Fruit fly (Drosophila melanogaster): ENCODE results near the gene CG16790.

DNA sequence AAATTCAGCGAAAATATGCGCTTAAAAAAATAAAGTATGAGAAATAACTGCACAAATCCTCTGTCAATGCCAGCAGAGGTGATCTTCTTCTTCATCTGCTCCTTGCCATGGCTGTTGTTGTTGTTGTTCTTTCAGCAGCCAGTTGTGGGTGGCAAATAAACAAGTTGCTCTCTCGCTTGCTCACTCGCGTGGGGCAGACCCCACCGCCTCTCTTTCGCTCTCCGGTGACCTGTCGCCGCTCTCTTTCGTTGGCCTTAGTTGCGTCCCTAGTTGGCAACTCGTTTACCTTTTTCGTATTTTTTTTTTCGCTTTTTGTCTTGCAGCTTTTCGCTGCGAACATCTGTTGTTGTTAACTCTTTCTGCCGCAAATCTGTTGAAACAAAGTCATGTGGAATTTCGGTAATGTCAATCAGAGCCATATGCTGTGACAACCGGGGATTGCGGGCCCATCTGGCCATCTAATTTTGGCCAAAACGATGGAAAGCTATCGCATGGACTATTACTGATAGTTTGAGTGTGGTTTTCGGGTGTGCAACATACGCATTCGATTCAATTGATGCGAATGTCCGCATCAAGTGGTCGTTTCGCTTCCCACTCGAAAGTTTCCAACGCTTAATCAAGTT lies 35.3 kb downstream of the CG16790 start:
- no peak for TF ChIP-seq h (optimal IDR thresholded peaks at IDR 0.05)
- no peak for TF ChIP-seq ttk (optimal IDR thresholded peaks at IDR 0.05)
- no peak for TF ChIP-seq Sin3A (optimal IDR thresholded peaks at IDR 0.05)
- no peak for TF ChIP-seq psq (optimal IDR thresholded peaks at IDR 0.05)

Data from Kc167 (cell line).